Worm (Caenorhabditis elegans) whole organism, L3 larva: Measurements from ENCODE around the gene Y110A2AL.3.

Source experiments
- aly-2 ChIP-seq: fragments of 150-350 bp; optimal IDR thresholded peaks from 2 replicates; lab custom pipeline; 2014; ENCODE audit warnings: missing biosample characterization, missing genetic modification characterization
- ama-1 ChIP-seq: fragments of 150-350 bp; optimal IDR thresholded peaks from 2 replicates; lab custom pipeline; 2018
- lin-39 ChIP-seq: fragments of 150-350 bp; optimal IDR thresholded peaks from 2 replicates; lab custom pipeline; 2018; ENCODE audit warnings: missing biosample characterization, missing genetic modification reagents, missing genetic modification characterization
- lsy-12 ChIP-seq: sonication (generic microtip); optimal IDR thresholded peaks from 2 replicates; lab custom pipeline; 2016; ENCODE audit warnings: mild to moderate bottlenecking, missing genetic modification characterization, missing compliant biosample characterization
- nhr-237 ChIP-seq: fragments of 150-350 bp; optimal IDR thresholded peaks from 2 replicates; lab custom pipeline; 2014; ENCODE audit warnings: missing biosample characterization, missing genetic modification characterization
- nhr-76 ChIP-seq: fragments of 150-350 bp; sonication (generic microtip); optimal IDR thresholded peaks from 5 replicates; lab custom pipeline; 2014; ENCODE audit warnings: missing biosample characterization, missing genetic modification characterization
- pha-4 ChIP-seq: fragments of 150-350 bp; optimal IDR thresholded peaks from 2 replicates; lab custom pipeline; 2014; ENCODE audit warnings: missing biosample characterization, missing genetic modification reagents, missing genetic modification characterization
- sea-2 ChIP-seq: fragments of 150-350 bp; sonication (generic microtip); optimal IDR thresholded peaks from 4 replicates; lab custom pipeline; 2014; ENCODE audit warnings: missing biosample characterization, missing genetic modification reagents, missing genetic modification characterization
- skn-1 ChIP-seq: fragments of 150-350 bp; optimal IDR thresholded peaks from 2 replicates; lab custom pipeline; 2014; ENCODE audit warnings: missing biosample characterization, missing genetic modification characterization
- unc-39 ChIP-seq: sonication (generic microtip); optimal IDR thresholded peaks from 4 replicates; lab custom pipeline; 2017; ENCODE audit warnings: missing biosample characterization, missing genetic modification characterization
- unc-62 ChIP-seq: fragments of 150-350 bp; sonication (generic microtip); optimal IDR thresholded peaks from 4 replicates; lab custom pipeline; 2014; ENCODE audit warnings: missing biosample characterization, missing genetic modification reagents, missing genetic modification characterization

DNA sequence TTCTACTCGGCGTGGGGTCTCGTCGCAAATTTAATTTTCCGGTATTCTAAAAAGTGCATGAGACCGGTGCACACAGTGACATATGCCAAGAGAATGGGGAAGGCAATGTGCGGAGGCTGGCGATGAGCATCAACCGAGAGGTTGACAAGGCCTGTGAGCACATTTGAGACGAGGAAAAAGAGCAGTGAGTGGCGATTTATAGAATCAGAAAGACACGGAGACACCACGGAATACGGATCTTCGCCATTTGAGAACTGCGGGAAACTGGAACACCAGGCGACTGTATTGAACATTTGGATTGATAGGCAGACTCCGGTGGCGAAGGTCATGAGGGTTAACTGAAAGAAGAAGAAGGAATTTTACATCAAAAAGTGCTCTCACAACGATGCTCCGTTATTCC, 12.0 kb downstream of the Y110A2AL.3 start:
- no peak for TF ChIP-seq aly-2 (tag; lab: Kevin White, UChicago)
- TF ChIP-seq unc-62 (GFP tag; lab: Kevin White, UChicago): no peak
- TF ChIP-seq skn-1: no peak
- TF ChIP-seq nhr-76 (tag; lab: Kevin White, UChicago): no peak
- no peak for TF ChIP-seq lsy-12 (tag; lab: Kevin White, UChicago)
- no peak for TF ChIP-seq pha-4 (tag; lab: Kevin White, UChicago)
- no peak for TF ChIP-seq nhr-237 (tag; lab: Kevin White, UChicago)
- TF ChIP-seq ama-1 (lab: Kevin White, UChicago): no peak
- TF ChIP-seq sea-2 (GFP tag; lab: Kevin White, UChicago): no peak
- no peak for TF ChIP-seq unc-39 (tag; lab: Kevin White, UChicago)
- no peak for TF ChIP-seq lin-39 (tag; lab: Kevin White, UChicago)
